Fruit fly (Drosophila melanogaster) whole organism, embryonic: Measurements from ENCODE around the gene CG3625.

Source experiments
- Awh ChIP-seq: fragments of 200-800 bp; sonication (Bioruptor generic); IDR thresholded peaks from 2 replicates; pipeline ENCODE4, ENCODE4 v1.3.6; 2022; ENCODE audit warnings: missing biosample characterization, missing genetic modification characterization
- BEAF-32 ChIP-seq: fragments of 200-800 bp; sonication (Bioruptor generic); optimal IDR thresholded peaks from 3 replicates; lab custom pipeline; 2017; ENCODE audit warnings: missing biosample characterization, missing genetic modification characterization, mild to moderate bottlenecking, moderate library complexity, missing genetic modification reagents
- Bteb2 ChIP-seq: fragments of 200-800 bp; sonication (Bioruptor generic); optimal IDR thresholded peaks from 2 replicates; lab custom pipeline; 2016; ENCODE audit warnings: missing biosample characterization, missing genetic modification characterization
- CG10209 ChIP-seq: fragments of 200-800 bp; sonication (Bioruptor generic); optimal IDR thresholded peaks from 3 replicates; lab custom pipeline; 2017; ENCODE audit warnings: missing biosample characterization, mild to moderate bottlenecking, missing genetic modification characterization, missing genetic modification reagents
- CG10274 ChIP-seq: fragments of 200-800 bp; sonication (Bioruptor generic); optimal IDR thresholded peaks from 3 replicates; lab custom pipeline; 2017; ENCODE audit warnings: missing biosample characterization, mild to moderate bottlenecking, missing genetic modification characterization
- CG10959 ChIP-seq: fragments of 200-800 bp; sonication (Bioruptor generic); IDR thresholded peaks from 2 replicates; pipeline ENCODE4 v1.3.6; 2022; ENCODE audit warnings: missing biosample characterization, missing genetic modification characterization
- CG11093 ChIP-seq: fragments of 200-800 bp; sonication (Bioruptor generic); IDR thresholded peaks from 3 replicates; pipeline ENCODE4 v1.3.6; 2022; ENCODE audit warnings: missing biosample characterization, missing genetic modification characterization
- CG11560 ChIP-seq: fragments of 200-800 bp; sonication (Bioruptor generic); IDR thresholded peaks from 3 replicates; pipeline ENCODE4 v1.3.6; 2022; ENCODE audit warnings: missing biosample characterization, missing genetic modification characterization
- CG11723 ChIP-seq: fragments of 200-800 bp; sonication (Bioruptor generic); optimal IDR thresholded peaks from 2 replicates; lab custom pipeline; 2017; ENCODE audit warnings: missing biosample characterization, mild to moderate bottlenecking, missing genetic modification characterization
- CG12219 ChIP-seq: fragments of 200-800 bp; sonication (Bioruptor generic); optimal IDR thresholded peaks from 3 replicates; lab custom pipeline; 2018; ENCODE audit warnings: missing biosample characterization, mild to moderate bottlenecking, missing genetic modification characterization
- CG12659 ChIP-seq: fragments of 200-800 bp; sonication (Bioruptor generic); optimal IDR thresholded peaks from 3 replicates; lab custom pipeline; 2017; ENCODE audit warnings: mild to moderate bottlenecking, missing biosample characterization, missing genetic modification reagents, missing genetic modification characterization
- CG12942 ChIP-seq: fragments of 200-800 bp; sonication (Bioruptor generic); optimal IDR thresholded peaks from 3 replicates; lab custom pipeline; 2016; ENCODE audit warnings: missing biosample characterization, missing genetic modification characterization
- CG13424 ChIP-seq: fragments of 200-800 bp; sonication (Bioruptor generic); optimal IDR thresholded peaks from 2 replicates; lab custom pipeline; 2019; ENCODE audit warnings: missing biosample characterization, mild to moderate bottlenecking, missing genetic modification characterization, moderate library complexity
- CG15696 ChIP-seq: fragments of 200-800 bp; sonication (Bioruptor generic); optimal IDR thresholded peaks from 2 replicates; lab custom pipeline; 2019; ENCODE audit warnings: missing biosample characterization, mild to moderate bottlenecking, missing genetic modification characterization, moderate library complexity
- CG2889 ChIP-seq: fragments of 200-800 bp; sonication (Bioruptor generic); IDR thresholded peaks from 3 replicates; pipeline ENCODE4 v1.3.6; 2022; ENCODE audit warnings: missing biosample characterization, missing genetic modification characterization
- CG31365 ChIP-seq: fragments of 200-800 bp; sonication (Bioruptor generic); optimal IDR thresholded peaks from 2 replicates; lab custom pipeline; 2018; ENCODE audit warnings: missing biosample characterization, mild to moderate bottlenecking, missing genetic modification characterization
- CG32772 ChIP-seq: fragments of 200-800 bp; sonication (Bioruptor generic); IDR thresholded peaks from 2 replicates; pipeline ENCODE4 v1.3.6; 2022; ENCODE audit warnings: missing biosample characterization, missing genetic modification characterization
- CG33213 ChIP-seq: fragments of 200-800 bp; sonication (Bioruptor generic); optimal IDR thresholded peaks from 3 replicates; lab custom pipeline; 2016; ENCODE audit warnings: missing biosample characterization, missing genetic modification characterization
- CG34376 ChIP-seq: fragments of 200-800 bp; sonication (Bioruptor generic); optimal IDR thresholded peaks from 2 replicates; lab custom pipeline; 2018; ENCODE audit warnings: missing biosample characterization, mild to moderate bottlenecking, missing genetic modification characterization
- CG4707 ChIP-seq: fragments of 200-800 bp; sonication (Bioruptor generic); optimal IDR thresholded peaks from 2 replicates; lab custom pipeline; 2018; ENCODE audit warnings: missing biosample characterization, mild to moderate bottlenecking, missing genetic modification characterization, moderate library complexity
- CG6272 ChIP-seq: fragments of 200-800 bp; sonication (Bioruptor generic); IDR thresholded peaks from 2 replicates; pipeline ENCODE4 v1.3.6; 2022; ENCODE audit warnings: missing biosample characterization, missing genetic modification characterization
- CG6683 ChIP-seq: fragments of 200-800 bp; sonication (Bioruptor generic); optimal IDR thresholded peaks from 2 replicates; lab custom pipeline; 2017; ENCODE audit warnings: missing biosample characterization, mild to moderate bottlenecking, missing genetic modification characterization, missing genetic modification reagents
- CG7987 ChIP-seq: fragments of 200-800 bp; sonication (Bioruptor generic); optimal IDR thresholded peaks from 2 replicates; lab custom pipeline; 2018; ENCODE audit warnings: missing biosample characterization, mild to moderate bottlenecking, missing genetic modification characterization, moderate library complexity
- Dip2 ChIP-seq: fragments of 200-800 bp; sonication (Bioruptor generic); IDR thresholded peaks from 2 replicates; pipeline ENCODE4 v1.3.6; 2022; ENCODE audit warnings: missing biosample characterization, missing genetic modification characterization
- Doc2 ChIP-seq: fragments of 200-800 bp; sonication (Bioruptor generic); IDR thresholded peaks from 2 replicates; pipeline ENCODE4 v1.3.6; 2022; ENCODE audit warnings: missing biosample characterization, missing genetic modification characterization
- E2f1 ChIP-seq: fragments of 200-800 bp; sonication (Bioruptor generic); IDR thresholded peaks from 2 replicates; pipeline ENCODE4 v1.3.6; 2022; ENCODE audit warnings: missing biosample characterization, missing genetic modification characterization
- HHEX ChIP-seq: fragments of 200-800 bp; sonication (Bioruptor generic); optimal IDR thresholded peaks from 3 replicates; lab custom pipeline; 2017; ENCODE audit warnings: missing biosample characterization, mild to moderate bottlenecking, missing genetic modification characterization, missing genetic modification reagents
- Hand ChIP-seq: fragments of 200-800 bp; sonication (Bioruptor generic); optimal IDR thresholded peaks from 2 replicates; lab custom pipeline; 2017; ENCODE audit warnings: mild to moderate bottlenecking, missing biosample characterization, missing genetic modification reagents, missing genetic modification characterization
- Lhr ChIP-seq: fragments of 200-800 bp; sonication (Bioruptor generic); optimal IDR thresholded peaks from 3 replicates; lab custom pipeline; 2017; ENCODE audit warnings: mild to moderate bottlenecking, missing biosample characterization, missing genetic modification reagents, missing genetic modification characterization
- NC2β ChIP-seq: fragments of 200-800 bp; sonication (Bioruptor generic); optimal IDR thresholded peaks from 2 replicates; lab custom pipeline; 2016; ENCODE audit warnings: missing biosample characterization, missing genetic modification characterization
- Pdp1 ChIP-seq, 2 experiments: fragments of 200-800 bp; sonication (Bioruptor generic); optimal IDR thresholded peaks; 3 replicates each; lab custom pipeline; 2016; ENCODE audit warnings: missing biosample characterization in 2 of 2, missing genetic modification characterization in 2 of 2, mild to moderate bottlenecking in 1 of 2, moderate library complexity in 1 of 2
- Six4 ChIP-seq: fragments of 200-800 bp; sonication (Bioruptor generic); optimal IDR thresholded peaks from 2 replicates; lab custom pipeline; 2016; ENCODE audit warnings: missing biosample characterization, missing genetic modification characterization
- Ssrp ChIP-seq: fragments of 200-800 bp; sonication (Bioruptor generic); optimal IDR thresholded peaks from 2 replicates; lab custom pipeline; 2018; ENCODE audit warnings: missing biosample characterization, mild to moderate bottlenecking, missing genetic modification characterization, moderate library complexity
- Xbp1 ChIP-seq: fragments of 200-800 bp; sonication (Bioruptor generic); optimal IDR thresholded peaks from 3 replicates; lab custom pipeline; 2016; ENCODE audit warnings: missing biosample characterization, mild to moderate bottlenecking, missing genetic modification characterization
- ara ChIP-seq: fragments of 200-800 bp; sonication (Bioruptor generic); IDR thresholded peaks from 2 replicates; pipeline ENCODE4 v1.3.6; 2022; ENCODE audit warnings: missing biosample characterization, missing genetic modification characterization
- ase ChIP-seq: fragments of 200-800 bp; sonication (Bioruptor generic); IDR thresholded peaks from 3 replicates; pipeline ENCODE4 v1.3.6; 2022; ENCODE audit warnings: missing biosample characterization, missing genetic modification characterization
- br ChIP-seq: fragments of >200 bp; optimal IDR thresholded peaks from 2 replicates; lab custom pipeline; 2017
- ci ChIP-seq: fragments of 200-800 bp; sonication (Bioruptor generic); IDR thresholded peaks from 3 replicates; pipeline ENCODE4 v1.3.6; 2022; ENCODE audit warnings: missing biosample characterization, missing genetic modification characterization
- disco-r ChIP-seq: fragments of 200-800 bp; sonication (Bioruptor generic); optimal IDR thresholded peaks from 2 replicates; lab custom pipeline; 2016; ENCODE audit warnings: missing biosample characterization, missing genetic modification characterization
- dm ChIP-seq: fragments of 200-800 bp; sonication (Bioruptor generic); optimal IDR thresholded peaks from 3 replicates; lab custom pipeline; 2016; ENCODE audit warnings: missing biosample characterization, missing genetic modification characterization
- dmrt99B ChIP-seq: fragments of 200-800 bp; sonication (Bioruptor generic); optimal IDR thresholded peaks from 2 replicates; lab custom pipeline; 2018; ENCODE audit warnings: missing biosample characterization, mild to moderate bottlenecking, missing genetic modification characterization, moderate library complexity
- exex ChIP-seq: fragments of 200-800 bp; sonication (Bioruptor generic); optimal IDR thresholded peaks from 4 replicates; lab custom pipeline; 2018; ENCODE audit warnings: missing biosample characterization, mild to moderate bottlenecking, missing genetic modification characterization, moderate library complexity
- fd3F ChIP-seq: fragments of 200-800 bp; sonication (Bioruptor generic); optimal IDR thresholded peaks from 2 replicates; lab custom pipeline; 2018; ENCODE audit warnings: missing biosample characterization, mild to moderate bottlenecking, missing genetic modification characterization, moderate library complexity
- lab ChIP-seq: fragments of 200-800 bp; sonication (Bioruptor generic); optimal IDR thresholded peaks from 3 replicates; lab custom pipeline; 2017; ENCODE audit warnings: missing biosample characterization, missing genetic modification characterization, mild to moderate bottlenecking, moderate library complexity, missing genetic modification reagents
- maf-S ChIP-seq: fragments of 200-800 bp; sonication (Bioruptor generic); optimal IDR thresholded peaks from 2 replicates; lab custom pipeline; 2016; ENCODE audit warnings: missing biosample characterization, missing genetic modification characterization
- nmo ChIP-seq: fragments of 200-800 bp; sonication (Bioruptor generic); optimal IDR thresholded peaks from 2 replicates; lab custom pipeline; 2018; ENCODE audit warnings: missing biosample characterization, mild to moderate bottlenecking, missing genetic modification characterization, moderate library complexity
- pros ChIP-seq: fragments of 200-800 bp; sonication (Bioruptor generic); optimal IDR thresholded peaks from 3 replicates; lab custom pipeline; 2019; ENCODE audit warnings: missing biosample characterization, mild to moderate bottlenecking, missing genetic modification characterization, moderate library complexity
- ranshi ChIP-seq: fragments of 200-800 bp; sonication (Bioruptor generic); IDR thresholded peaks from 2 replicates; pipeline ENCODE4 v1.3.6; 2022; ENCODE audit warnings: missing biosample characterization, missing genetic modification characterization
- row ChIP-seq: fragments of 200-800 bp; sonication (Bioruptor generic); IDR thresholded peaks from 3 replicates; pipeline ENCODE4 v1.3.6; 2022; ENCODE audit warnings: missing biosample characterization, missing genetic modification characterization
- toy ChIP-seq: fragments of 200-800 bp; sonication (Bioruptor generic); IDR thresholded peaks from 2 replicates; pipeline ENCODE4 v1.3.6; 2022; ENCODE audit warnings: missing biosample characterization, missing genetic modification characterization

The CG3625 gene

DNA sequence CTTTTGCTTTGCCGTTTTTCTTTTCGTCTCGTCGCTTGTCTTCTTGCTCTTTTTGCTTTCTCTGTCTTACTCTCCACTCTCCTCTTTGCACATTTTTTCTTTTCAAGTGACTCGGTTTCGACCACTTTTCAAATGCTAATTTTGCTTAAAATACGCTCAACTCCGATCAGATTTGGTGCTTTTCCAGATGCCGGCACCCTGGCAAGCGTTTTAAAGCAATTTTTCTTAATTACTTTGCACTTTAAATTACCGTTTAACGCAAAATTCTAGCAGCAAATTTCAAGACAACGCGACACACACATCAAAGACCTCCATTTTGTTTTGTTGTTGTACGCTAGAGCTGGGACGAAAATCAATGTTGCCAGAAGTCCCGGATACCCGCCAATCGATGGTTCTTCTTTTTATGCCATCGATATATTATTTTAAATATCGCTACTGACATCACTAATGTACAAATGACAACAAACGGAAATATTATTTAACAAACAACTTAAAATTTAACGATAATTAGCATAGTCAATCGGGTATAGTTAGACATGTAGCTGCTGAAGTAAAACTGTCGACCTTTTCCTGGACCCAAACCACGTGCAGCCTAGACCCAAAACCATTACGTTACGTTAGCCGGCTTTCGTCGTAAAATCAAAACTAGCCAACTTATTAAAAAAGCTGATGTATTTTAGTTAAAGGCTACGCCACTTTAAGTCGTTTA lies 40.9 kb downstream of the CG3625 start, which contains the start of gene kis (continued):
- TF ChIP-seq CG34376 (GFP tag; lab: Kevin White, UChicago) (peak; percentile 47), Dip2 (GFP tag; lab: Robert Waterston, UW) (no peak), disco-r (GFP tag; lab: Kevin White, UChicago) (peak; percentile 22), ci (GFP tag; lab: Robert Waterston, UW) (peak; percentile 34; the same call in 1 of the 3 replicates), Xbp1 (peak; percentile 45), CG6272 (GFP tag; lab: Robert Waterston, UW) (peak; percentile 66), Bteb2 (GFP tag; lab: Kevin White, UChicago) (peak; percentile 25), CG32772 (GFP tag; lab: Robert Waterston, UW) (no peak), lab (GFP tag; lab: Kevin White, UChicago) (peak; percentile 66), CG31365 (tag; lab: Kevin White, UChicago) (peak; percentile 12), Ssrp (tag; lab: Kevin White, UChicago) (no peak), Pdp1 (GFP tag; optimal IDR thresholded peaks at IDR 0.05; lab: Kevin White, UChicago) (peak; percentile 42 to 66), CG10959 (no peak), CG13424 (peak; percentile 22), CG15696 (tag; lab: Kevin White, UChicago) (peak; percentile 12), Six4 (GFP tag; lab: Kevin White, UChicago) (no peak), row (GFP tag; lab: Robert Waterston, UW) (peak; percentile 61), dmrt99B (tag; lab: Kevin White, UChicago) (no peak), dm (peak; percentile 55), CG2889 (no peak), fd3F (GFP tag; lab: Kevin White, UChicago) (no peak), CG11723 (GFP tag; lab: Kevin White, UChicago) (no peak), CG6683 (GFP tag; lab: Kevin White, UChicago) (no peak), Lhr (GFP tag; lab: Kevin White, UChicago) (peak; percentile 78), NC2β (GFP tag; lab: Kevin White, UChicago) (peak; percentile 34), CG10209 (GFP tag; lab: Kevin White, UChicago) (peak; percentile 29), CG12942 (peak; percentile 30), ara (no peak), exex (peak; percentile 17), ranshi (GFP tag; lab: Robert Waterston, UW) (no peak), CG12219 (no peak), E2f1 (GFP tag; lab: Robert Waterston, UW) (0 out of 2 replicates have a peak, but pooled peaks have one; percentile 14), br (lab: Kevin White, UChicago) (no peak), Awh (GFP tag; lab: Robert Waterston, UW) (no peak), Doc2 (GFP tag; lab: Robert Waterston, UW) (no peak), HHEX (GFP tag; lab: Kevin White, UChicago) (no peak), pros (GFP tag; lab: Kevin White, UChicago) (peak; percentile 95), CG11560 (tag; lab: Robert Waterston, UW) (no peak; the same call in 2 of the 3 replicates), toy (GFP tag; lab: Robert Waterston, UW) (no peak), BEAF-32 (GFP tag; lab: Kevin White, UChicago) (peak; percentile 98), CG4707 (GFP tag; lab: Kevin White, UChicago) (peak; percentile 35), CG12659 (GFP tag; lab: Kevin White, UChicago) (peak; percentile 93), Hand (GFP tag; lab: Kevin White, UChicago) (no peak), CG7987 (peak; percentile 25), ase (no peak), CG10274 (GFP tag; lab: Kevin White, UChicago) (no peak), CG33213 (GFP tag; lab: Kevin White, UChicago) (peak; percentile 54), nmo (GFP tag; lab: Kevin White, UChicago) (peak; percentile 74), maf-S (GFP tag; lab: Kevin White, UChicago) (peak; percentile 46), CG11093 (GFP tag; lab: Robert Waterston, UW) (no peak)
